Worm (Caenorhabditis elegans) whole organism, L3 larva: ENCODE data around the gene nspg-12.
A peak's percentile ranks its signal among the peaks of the same experiment; 100 is the strongest.

Experiments
- R02D3.7 ChIP-seq: fragments of 150-350 bp; optimal IDR thresholded peaks from 2 replicates; lab custom pipeline; 2014; ENCODE audit warnings: missing biosample characterization, missing genetic modification characterization
- ZK546.5 ChIP-seq: sonication (generic microtip); optimal IDR thresholded peaks from 2 replicates; lab custom pipeline; 2017; ENCODE audit warnings: missing biosample characterization, missing genetic modification characterization
- aly-2 ChIP-seq: fragments of 150-350 bp; optimal IDR thresholded peaks from 2 replicates; lab custom pipeline; 2014; ENCODE audit warnings: missing biosample characterization, missing genetic modification characterization
- ceh-16 ChIP-seq: sonication (generic microtip); optimal IDR thresholded peaks from 2 replicates; lab custom pipeline; 2017; ENCODE audit warnings: missing biosample characterization, missing genetic modification characterization
- ceh-28 ChIP-seq: fragments of 150-350 bp; optimal IDR thresholded peaks from 2 replicates; lab custom pipeline; 2014; ENCODE audit warnings: missing biosample characterization, missing genetic modification reagents, missing genetic modification characterization
- ceh-9 ChIP-seq: sonication (generic microtip); optimal IDR thresholded peaks from 2 replicates; lab custom pipeline; 2018; ENCODE audit warnings: missing biosample characterization, missing genetic modification characterization
- daf-12 ChIP-seq: fragments of 150-350 bp; optimal IDR thresholded peaks from 2 replicates; lab custom pipeline; 2014; ENCODE audit warnings: missing biosample characterization, missing genetic modification reagents, missing genetic modification characterization
- egl-27 ChIP-seq: sonication (generic microtip); optimal IDR thresholded peaks from 4 replicates; lab custom pipeline; 2017; ENCODE audit warnings: missing biosample characterization, missing genetic modification reagents, missing genetic modification characterization
- elt-1 ChIP-seq: fragments of 150-350 bp; optimal IDR thresholded peaks from 2 replicates; lab custom pipeline; 2014; ENCODE audit warnings: missing biosample characterization, missing genetic modification characterization
- elt-2 ChIP-seq: sonication (generic microtip); optimal IDR thresholded peaks from 2 replicates; lab custom pipeline; 2016; ENCODE audit warnings: missing genetic modification reagents, mild to moderate bottlenecking, missing genetic modification characterization, missing compliant biosample characterization
- elt-3 ChIP-seq, 3 experiments: fragments of 150-350 bp in 1 of 3; sonication (generic microtip) in 2 of 3; optimal IDR thresholded peaks; 2 replicates in 2 of 3; 4 replicates in 1 of 3; lab custom pipeline; 2014 to 2017; ENCODE audit warnings: missing biosample characterization in 3 of 3, missing genetic modification characterization in 3 of 3
- eor-1 ChIP-seq, 2 experiments: fragments of 150-350 bp; optimal IDR thresholded peaks; 2 replicates each; lab custom pipeline; 2014 to 2018; ENCODE audit warnings: missing biosample characterization in 2 of 2, missing genetic modification characterization in 2 of 2
- fkh-10 ChIP-seq: sonication (generic microtip); optimal IDR thresholded peaks from 2 replicates; lab custom pipeline; 2017; ENCODE audit warnings: missing biosample characterization, missing genetic modification reagents, missing genetic modification characterization
- hmg-11 ChIP-seq: sonication (generic microtip); optimal IDR thresholded peaks from 2 replicates; lab custom pipeline; 2016; ENCODE audit warnings: missing genetic modification characterization, missing compliant biosample characterization
- jun-1 ChIP-seq: fragments of 150-350 bp; optimal IDR thresholded peaks from 2 replicates; lab custom pipeline; 2014; ENCODE audit warnings: missing biosample characterization, missing genetic modification reagents, missing genetic modification characterization
- lin-15B ChIP-seq: fragments of 150-350 bp; optimal IDR thresholded peaks from 2 replicates; lab custom pipeline; 2014; ENCODE audit warnings: missing biosample characterization, missing genetic modification characterization
- lin-39 ChIP-seq: fragments of 150-350 bp; optimal IDR thresholded peaks from 2 replicates; lab custom pipeline; 2018; ENCODE audit warnings: missing biosample characterization, missing genetic modification reagents, missing genetic modification characterization
- lsy-12 ChIP-seq: sonication (generic microtip); optimal IDR thresholded peaks from 2 replicates; lab custom pipeline; 2016; ENCODE audit warnings: mild to moderate bottlenecking, missing genetic modification characterization, missing compliant biosample characterization
- mdl-1 ChIP-seq: fragments of 150-350 bp; optimal IDR thresholded peaks from 2 replicates; lab custom pipeline; 2014; ENCODE audit warnings: missing biosample characterization, missing genetic modification characterization
- mml-1 ChIP-seq: fragments of 150-350 bp; sonication (generic microtip); optimal IDR thresholded peaks from 3 replicates; lab custom pipeline; 2014; ENCODE audit warnings: missing biosample characterization, missing genetic modification characterization
- nfya-1 ChIP-seq: sonication (generic microtip); optimal IDR thresholded peaks from 2 replicates; lab custom pipeline; 2017; ENCODE audit warnings: missing genetic modification characterization, mild to moderate bottlenecking, missing compliant biosample characterization, antibody characterized with exemption, moderate library complexity; ENCODE audit not compliant: insufficient read depth
- nhr-11 ChIP-seq: fragments of 150-350 bp; optimal IDR thresholded peaks from 2 replicates; lab custom pipeline; 2014; ENCODE audit warnings: missing biosample characterization, missing genetic modification characterization
- nhr-237 ChIP-seq: fragments of 150-350 bp; optimal IDR thresholded peaks from 2 replicates; lab custom pipeline; 2014; ENCODE audit warnings: missing biosample characterization, missing genetic modification characterization
- nhr-25 ChIP-seq: sonication (generic microtip); optimal IDR thresholded peaks from 2 replicates; lab custom pipeline; 2017; ENCODE audit warnings: missing biosample characterization, missing genetic modification characterization
- nhr-28 ChIP-seq: fragments of 150-350 bp; optimal IDR thresholded peaks from 2 replicates; lab custom pipeline; 2014; ENCODE audit warnings: missing biosample characterization, missing genetic modification characterization
- nhr-43 ChIP-seq: sonication (generic microtip); optimal IDR thresholded peaks from 2 replicates; lab custom pipeline; 2016; ENCODE audit warnings: mild to moderate bottlenecking, missing genetic modification characterization, missing compliant biosample characterization; ENCODE audit not compliant: poor library complexity, severe bottlenecking
- nhr-67 ChIP-seq: fragments of 150-350 bp; optimal IDR thresholded peaks from 2 replicates; lab custom pipeline; 2014; ENCODE audit warnings: missing biosample characterization, missing genetic modification characterization
- nhr-76 ChIP-seq: fragments of 150-350 bp; sonication (generic microtip); optimal IDR thresholded peaks from 5 replicates; lab custom pipeline; 2014; ENCODE audit warnings: missing biosample characterization, missing genetic modification characterization
- nhr-77 ChIP-seq: fragments of 150-350 bp; optimal IDR thresholded peaks from 2 replicates; lab custom pipeline; 2014; ENCODE audit warnings: missing biosample characterization, missing genetic modification characterization
- pha-4 ChIP-seq: fragments of 150-350 bp; optimal IDR thresholded peaks from 2 replicates; lab custom pipeline; 2014; ENCODE audit warnings: missing biosample characterization, missing genetic modification reagents, missing genetic modification characterization
- pqm-1 ChIP-seq: fragments of 150-350 bp; optimal IDR thresholded peaks from 2 replicates; lab custom pipeline; 2017; ENCODE audit warnings: missing biosample characterization, missing genetic modification characterization, inconsistent platforms
- skn-1 ChIP-seq: fragments of 150-350 bp; optimal IDR thresholded peaks from 2 replicates; lab custom pipeline; 2014; ENCODE audit warnings: missing biosample characterization, missing genetic modification characterization
- snpc-4 ChIP-seq: fragments of 150-350 bp; optimal IDR thresholded peaks from 2 replicates; lab custom pipeline; 2014; ENCODE audit warnings: missing biosample characterization, missing genetic modification characterization
- unc-39 ChIP-seq: sonication (generic microtip); optimal IDR thresholded peaks from 4 replicates; lab custom pipeline; 2017; ENCODE audit warnings: missing biosample characterization, missing genetic modification characterization
- unc-62 ChIP-seq: fragments of 150-350 bp; sonication (generic microtip); optimal IDR thresholded peaks from 4 replicates; lab custom pipeline; 2014; ENCODE audit warnings: missing biosample characterization, missing genetic modification reagents, missing genetic modification characterization
- ztf-11 ChIP-seq: fragments of 150-350 bp; optimal IDR thresholded peaks from 2 replicates; lab custom pipeline; 2014; ENCODE audit warnings: missing biosample characterization, missing genetic modification characterization

nspg-12 gene

DNA sequence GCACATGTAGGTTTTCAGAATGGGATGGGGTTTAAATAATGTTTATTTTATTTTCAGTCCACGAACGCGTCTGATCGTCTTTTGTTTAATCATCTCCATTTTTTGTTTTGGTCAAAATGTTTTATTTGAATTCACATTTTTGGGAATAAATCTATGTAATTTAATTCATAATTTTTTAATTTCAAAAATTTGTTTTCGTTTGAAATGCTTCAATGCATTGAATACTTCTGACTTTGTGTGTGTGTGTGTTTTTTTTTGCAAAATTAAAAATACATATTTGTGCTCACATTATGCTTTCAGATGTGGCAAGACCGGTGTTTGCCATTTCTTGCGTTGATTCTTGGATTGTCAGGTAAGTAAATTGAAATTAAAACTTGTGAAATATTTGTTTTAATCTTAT, 2.2 kb upstream of the nspg-12 start, which contains the start of gene nspg-13:
nspg-13 (plus strand) TSS at position 301 of the 400 bp plus-strand sequence.
- TF ChIP-seq nhr-67 (tag; lab: Kevin White, UChicago) = no peak
- no peak for TF ChIP-seq nfya-1
- TF ChIP-seq R02D3.7 (tag; lab: Kevin White, UChicago) = no peak
- no peak for TF ChIP-seq hmg-11

DNA sequence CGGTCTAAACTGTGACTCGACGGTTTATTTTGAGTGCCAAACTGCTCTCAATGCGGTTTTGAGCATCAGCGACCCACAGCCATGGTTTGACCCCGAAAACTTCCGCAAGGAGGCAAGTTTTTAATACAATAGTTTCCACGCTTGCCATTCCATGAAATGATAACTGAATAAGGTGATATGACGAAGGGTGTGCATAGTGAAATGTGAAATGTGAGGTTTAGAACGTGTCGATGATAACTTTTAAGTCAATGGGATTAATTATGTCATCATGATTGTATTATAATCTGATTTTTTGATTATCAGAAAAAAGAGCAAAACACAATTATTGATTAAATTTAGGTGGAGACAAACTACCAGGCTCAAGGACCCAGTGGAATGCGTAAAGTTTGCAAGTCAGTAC, 1.8 kb upstream of the nspg-12 start:
- TF ChIP-seq elt-2 (tag; lab: Kevin White, UChicago) (peak; percentile 73), pqm-1 (tag; lab: Kevin White, UChicago) (no peak)

- TF ChIP-seq fkh-10 (GFP tag; lab: Kevin White, UChicago) = no peak
- no peak for TF ChIP-seq lsy-12
- no peak for TF ChIP-seq nhr-76 (tag; lab: Kevin White, UChicago)
- no peak for TF ChIP-seq nhr-25 (tag; lab: Kevin White, UChicago)
- TF ChIP-seq lin-15B (tag; lab: Kevin White, UChicago) = no peak
- no peak for TF ChIP-seq elt-3 (tag; optimal IDR thresholded peaks at IDR 0.05; lab: Kevin White, UChicago)
- TF ChIP-seq lin-39 (tag; lab: Kevin White, UChicago) = no peak
- TF ChIP-seq ztf-11 (tag; lab: Kevin White, UChicago) = no peak
- TF ChIP-seq nhr-28 (tag; lab: Kevin White, UChicago) = no peak
- no peak for TF ChIP-seq daf-12
- no peak for TF ChIP-seq pqm-1 (tag; lab: Kevin White, UChicago)
Observed at ce11 chrX:5260389-5260788, 3.3 kb downstream of the nspg-12 start.

DNA sequence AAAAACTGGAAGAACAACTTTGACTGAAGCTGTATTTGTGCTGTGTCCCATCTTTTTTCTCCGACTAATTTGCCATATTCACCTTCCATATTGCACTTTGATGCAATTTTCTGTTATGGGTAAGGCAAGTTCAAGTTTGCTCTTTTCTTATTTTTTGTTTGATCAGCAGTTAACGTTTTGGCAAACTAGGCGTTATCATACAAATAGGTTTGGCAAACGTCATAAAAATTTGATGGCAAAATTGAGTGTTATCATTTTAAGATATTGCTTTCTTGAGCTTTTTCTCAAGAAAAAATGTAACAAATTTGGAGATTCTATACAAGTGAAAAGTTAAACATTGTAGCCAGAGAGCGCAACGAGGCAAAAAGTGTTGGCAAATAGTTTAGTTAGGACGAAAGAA, 4.9 kb downstream of the nspg-12 start:
- peak; percentile 32 for TF ChIP-seq pqm-1 (tag; lab: Kevin White, UChicago)
- peak; percentile 64 for TF ChIP-seq elt-2 (tag; lab: Kevin White, UChicago)
- TF ChIP-seq ceh-28 (tag; lab: Kevin White, UChicago) = no peak
- TF ChIP-seq unc-39 (tag; lab: Kevin White, UChicago) = no peak
- no peak for TF ChIP-seq elt-1 (tag; lab: Kevin White, UChicago)

ce11 chrX:5263585-5263984, 6.5 kb downstream of the nspg-12 start:
- TF ChIP-seq snpc-4 = no peak
- TF ChIP-seq nhr-11 (tag; lab: Kevin White, UChicago) = no peak
- no peak for TF ChIP-seq ceh-28 (tag; lab: Kevin White, UChicago)
- TF ChIP-seq nfya-1 = no peak
- TF ChIP-seq aly-2 (tag; lab: Kevin White, UChicago) = no peak
- TF ChIP-seq ceh-9 (tag; lab: Kevin White, UChicago) = no peak
- no peak for TF ChIP-seq ceh-16
- TF ChIP-seq jun-1 = no peak
- TF ChIP-seq elt-3 (tag; optimal IDR thresholded peaks at IDR 0.05; lab: Kevin White, UChicago) = no peak
- no peak for TF ChIP-seq nhr-77
- no peak for TF ChIP-seq nhr-237 (tag; lab: Kevin White, UChicago)
- TF ChIP-seq elt-1 (tag; lab: Kevin White, UChicago) = no peak

DNA sequence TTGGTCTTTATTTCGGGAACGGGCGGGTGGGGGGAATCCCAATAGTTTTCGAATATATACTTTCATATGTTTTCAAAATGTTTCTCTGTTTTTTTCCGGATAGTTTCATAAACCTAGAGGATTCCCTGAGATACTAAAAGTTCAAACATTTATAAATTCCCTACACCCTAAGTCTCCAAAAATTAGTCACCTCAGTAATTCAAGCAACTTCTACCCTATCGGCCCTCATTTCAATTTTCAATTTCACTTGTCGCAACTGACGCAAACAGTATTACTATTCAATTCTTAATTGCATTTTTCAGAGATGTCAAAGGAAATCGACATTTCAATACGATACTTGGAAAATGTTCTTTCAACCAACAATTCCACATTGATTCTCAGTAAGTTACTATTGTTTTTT, 6.9 kb downstream of the nspg-12 start, which contains the start of gene Y34B4A.4:
Y34B4A.4 (plus strand) TSS at position 301 of the 400 bp plus-strand sequence.
- no peak for TF ChIP-seq egl-27 (tag; lab: Kevin White, UChicago)
- TF ChIP-seq unc-39 (tag; lab: Kevin White, UChicago) = no peak
- TF ChIP-seq pha-4 (tag; lab: Kevin White, UChicago) = no peak
- no peak for TF ChIP-seq pqm-1 (tag; lab: Kevin White, UChicago)
- TF ChIP-seq ZK546.5 (tag; lab: Kevin White, UChicago) = no peak
- TF ChIP-seq ceh-9 (tag; lab: Kevin White, UChicago) = no peak
- TF ChIP-seq nhr-25 (tag; lab: Kevin White, UChicago) = no peak
- TF ChIP-seq nhr-43 (tag; lab: Kevin White, UChicago) = no peak
- no peak for TF ChIP-seq mdl-1
- TF ChIP-seq lin-15B (tag; lab: Kevin White, UChicago) = no peak
- TF ChIP-seq unc-62 (GFP tag; lab: Kevin White, UChicago) = no peak
- TF ChIP-seq elt-2 (tag; lab: Kevin White, UChicago) = no peak
- TF ChIP-seq elt-3 (tag; optimal IDR thresholded peaks at IDR 0.05; lab: Kevin White, UChicago) = no peak
- TF ChIP-seq nhr-11 (tag; lab: Kevin White, UChicago) = no peak
- TF ChIP-seq lsy-12 = no peak
- no peak for TF ChIP-seq nfya-1
- TF ChIP-seq eor-1 (tag; optimal IDR thresholded peaks at IDR 0.05; lab: Kevin White, UChicago) = no peak
- no peak for TF ChIP-seq jun-1
- TF ChIP-seq mml-1 (tag; lab: Kevin White, UChicago) = no peak
- TF ChIP-seq skn-1 (tag; lab: Kevin White, UChicago) = no peak
